Worm (Caenorhabditis elegans): ENCODE data around the gene nspg-12.
A peak's percentile ranks its signal among the peaks of the same experiment; 100 is the strongest.

nspg-12 gene

DNA sequence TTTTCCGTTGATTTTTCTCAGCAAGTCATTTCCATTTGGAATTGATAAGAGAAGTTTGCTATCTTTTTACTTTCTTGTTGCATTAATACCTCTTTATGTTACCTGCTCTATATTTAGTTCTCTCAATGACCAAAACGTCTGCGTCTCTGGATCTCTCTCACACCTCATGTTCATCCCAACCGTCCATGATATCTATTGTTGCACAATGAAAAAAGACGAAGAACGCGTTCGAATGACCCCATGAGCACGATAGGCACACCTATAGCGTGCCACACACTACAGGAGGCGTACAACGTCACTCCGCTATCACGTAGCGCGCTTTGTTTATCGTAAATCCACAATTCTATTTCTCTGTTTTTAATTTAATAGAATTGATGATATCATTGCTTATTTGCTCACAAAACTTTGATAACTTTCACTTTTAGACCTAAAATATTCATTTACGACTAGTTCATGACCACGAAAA lies 22.1 kb downstream of the nspg-12 start, which contains the start of gene Y34B4A.2 (continued):
- TF ChIP-seq arid-1 (GFP tag; conservative IDR thresholded peaks at IDR 0.05), result no peak
- no peak for TF ChIP-seq ztf-7 (tag; optimal IDR thresholded peaks at IDR 0.05)
- TF ChIP-seq madf-5 (GFP tag; IDR thresholded peaks at IDR 0.05), result no peak
- TF ChIP-seq ceh-20 (GFP tag; IDR thresholded peaks at IDR 0.05), result no peak
- no peak for TF ChIP-seq nhr-237 (tag; optimal IDR thresholded peaks at IDR 0.05)
- no peak for TF ChIP-seq lim-7 (GFP tag; IDR thresholded peaks at IDR 0.05)
- TF ChIP-seq ces-1 (GFP tag; optimal IDR thresholded peaks at IDR 0.05), result no peak
- no peak for TF ChIP-seq daf-19 (GFP tag; conservative IDR thresholded peaks at IDR 0.05)
- TF ChIP-seq nhr-41 (GFP tag; IDR thresholded peaks at IDR 0.05), result no peak
- TF ChIP-seq D1046.2 (GFP tag; IDR thresholded peaks at IDR 0.05), result no peak
- TF ChIP-seq nhr-28 (tag; optimal IDR thresholded peaks at IDR 0.05), result peak; percentile 96
- TF ChIP-seq egl-43 (GFP tag; IDR thresholded peaks at IDR 0.05), result no peak
- TF ChIP-seq fkh-10 (GFP tag; optimal IDR thresholded peaks at IDR 0.05), result no peak
- TF ChIP-seq ZK337.2 (GFP tag; IDR thresholded peaks at IDR 0.05), result no peak
- no peak for TF ChIP-seq spr-3 (GFP tag; optimal IDR thresholded peaks at IDR 0.05)
- peak; percentile 1 for TF ChIP-seq nhr-48 (tag; optimal IDR thresholded peaks at IDR 0.05)
- no peak for TF ChIP-seq F44E2.7 (GFP tag; IDR thresholded peaks at IDR 0.05)
- TF ChIP-seq lin-1 (GFP tag; IDR thresholded peaks at IDR 0.05), result no peak
- TF ChIP-seq attf-4 (tag; optimal IDR thresholded peaks at IDR 0.05), result no peak
- no peak for TF ChIP-seq dmd-9 (GFP tag; IDR thresholded peaks at IDR 0.05)
- TF ChIP-seq lir-3 (tag; optimal IDR thresholded peaks at IDR 0.05), result no peak
- no peak for TF ChIP-seq ceh-82 (tag; optimal IDR thresholded peaks at IDR 0.05)
- TF ChIP-seq set-16 (GFP tag; IDR thresholded peaks at IDR 0.05), result no peak
- TF ChIP-seq lsy-2 (tag; optimal IDR thresholded peaks at IDR 0.05), result no peak
- peak; percentile 76 for TF ChIP-seq hlh-11 (tag; optimal IDR thresholded peaks at IDR 0.05)
- TF ChIP-seq mes-2 (tag; optimal IDR thresholded peaks at IDR 0.05; ENCODE audit: poor library complexity, severe bottlenecking), result peak; percentile 53
- no peak for TF ChIP-seq zfp-3 (GFP tag; conservative IDR thresholded peaks at IDR 0.05)
- TF ChIP-seq lin-13 (GFP tag; optimal IDR thresholded peaks at IDR 0.05), result no peak
- no peak for TF ChIP-seq snpc-4 (tag; optimal IDR thresholded peaks at IDR 0.05)
- no peak for TF ChIP-seq rbr-2 (tag; optimal IDR thresholded peaks at IDR 0.05)
- TF ChIP-seq php-3 (GFP tag; IDR thresholded peaks at IDR 0.05), result peak; percentile 53; the same call in 1 of the 2 replicates
- no peak for TF ChIP-seq lin-15B (tag; optimal IDR thresholded peaks at IDR 0.05)
- TF ChIP-seq unc-130 (GFP tag; optimal IDR thresholded peaks at IDR 0.05), result no peak
- no peak for TF ChIP-seq tag-97 (GFP tag; IDR thresholded peaks at IDR 0.05)
- no peak for TF ChIP-seq gei-8 (GFP tag; optimal IDR thresholded peaks at IDR 0.05)
- no peak for TF ChIP-seq jun-1 (tag; optimal IDR thresholded peaks at IDR 0.05)
- peak; percentile 81 for TF ChIP-seq dve-1 (tag; optimal IDR thresholded peaks at IDR 0.05; ENCODE audit: insufficient read depth)
- no peak for TF ChIP-seq nhr-111 (GFP tag; optimal IDR thresholded peaks at IDR 0.05)
- TF ChIP-seq F10B5.3 (tag; optimal IDR thresholded peaks at IDR 0.05), result no peak
- TF ChIP-seq spr-1 (tag; optimal IDR thresholded peaks at IDR 0.05), result no peak
- TF ChIP-seq ceh-32 (tag; optimal IDR thresholded peaks at IDR 0.05; ENCODE audit: poor library complexity), result no peak
- TF ChIP-seq ceh-28 (tag; optimal IDR thresholded peaks at IDR 0.05), result no peak
- no peak for TF ChIP-seq zag-1 (tag; optimal IDR thresholded peaks at IDR 0.05)
- peak in 1 of 2 experiments; percentile 96 for TF ChIP-seq unc-62 (GFP tag; optimal IDR thresholded peaks at IDR 0.05 in 1 of 2)
- TF ChIP-seq unc-62 (tag; optimal IDR thresholded peaks at IDR 0.05), result no peak
- TF ChIP-seq mdl-1 (tag; optimal IDR thresholded peaks at IDR 0.05), result no peak
- TF ChIP-seq nhr-10 (tag; optimal IDR thresholded peaks at IDR 0.05), result no peak
- TF ChIP-seq lin-39 (tag; optimal IDR thresholded peaks at IDR 0.05), result no peak
- TF ChIP-seq daf-12 (tag; optimal IDR thresholded peaks at IDR 0.05), result no peak
- TF ChIP-seq Y105C5A.15 (GFP tag; IDR thresholded peaks at IDR 0.05), result no peak
- TF ChIP-seq ztf-11 (tag; optimal IDR thresholded peaks at IDR 0.05), result no peak
- peak; percentile 22 for TF ChIP-seq nhr-77 (tag; optimal IDR thresholded peaks at IDR 0.05)
- no peak for TF ChIP-seq lin-38 (GFP tag; IDR thresholded peaks at IDR 0.05)
